Fruit fly (Drosophila melanogaster) whole organism, embryonic: ENCODE data around the gene temp.

Experiments
- Antp ChIP-seq: fragments of 200-800 bp; sonication (Bioruptor generic); optimal IDR thresholded peaks from 3 replicates; lab custom pipeline; 2016; ENCODE audit warnings: missing biosample characterization, missing genetic modification characterization
- CG10543 ChIP-seq: fragments of 200-800 bp; sonication (Bioruptor generic); optimal IDR thresholded peaks from 3 replicates; lab custom pipeline; 2017; ENCODE audit warnings: missing biosample characterization, mild to moderate bottlenecking, missing genetic modification characterization, moderate library complexity
- CG12769 ChIP-seq: fragments of 200-800 bp; sonication (Bioruptor generic); optimal IDR thresholded peaks from 2 replicates; lab custom pipeline; 2019; ENCODE audit warnings: missing biosample characterization, mild to moderate bottlenecking, missing genetic modification characterization, moderate library complexity
- CG13123 ChIP-seq: fragments of 200-800 bp; sonication (Bioruptor generic); optimal IDR thresholded peaks from 2 replicates; lab custom pipeline; 2016; ENCODE audit warnings: missing biosample characterization, missing genetic modification characterization
- CG14014 ChIP-seq: fragments of 200-800 bp; sonication (Bioruptor generic); IDR thresholded peaks from 2 replicates; pipeline ENCODE4 v1.3.6; 2022; ENCODE audit warnings: missing biosample characterization, missing genetic modification characterization
- CG1603 ChIP-seq: fragments of 200-800 bp; sonication (Bioruptor generic); optimal IDR thresholded peaks from 2 replicates; lab custom pipeline; 2019; ENCODE audit warnings: missing biosample characterization, mild to moderate bottlenecking, missing genetic modification characterization, moderate library complexity
- CG16863 ChIP-seq: fragments of 200-800 bp; sonication (Bioruptor generic); optimal IDR thresholded peaks from 3 replicates; lab custom pipeline; 2016; ENCODE audit warnings: missing biosample characterization, missing genetic modification characterization
- CG2116 ChIP-seq: fragments of 200-800 bp; sonication (Bioruptor generic); optimal IDR thresholded peaks from 3 replicates; lab custom pipeline; 2018; ENCODE audit warnings: missing biosample characterization, mild to moderate bottlenecking, missing genetic modification characterization
- CG2678 ChIP-seq: fragments of 200-800 bp; sonication (Bioruptor generic); optimal IDR thresholded peaks from 3 replicates; lab custom pipeline; 2019; ENCODE audit warnings: missing biosample characterization, mild to moderate bottlenecking, missing genetic modification characterization, moderate library complexity
- CG31224 ChIP-seq: fragments of 200-800 bp; sonication (Bioruptor generic); IDR thresholded peaks from 2 replicates; pipeline ENCODE4 v1.3.6; 2022; ENCODE audit warnings: missing biosample characterization, missing genetic modification characterization
- CG31365 ChIP-seq: fragments of 200-800 bp; sonication (Bioruptor generic); optimal IDR thresholded peaks from 2 replicates; lab custom pipeline; 2018; ENCODE audit warnings: missing biosample characterization, mild to moderate bottlenecking, missing genetic modification characterization
- CG3163 ChIP-seq: fragments of 200-800 bp; sonication (Bioruptor generic); optimal IDR thresholded peaks from 3 replicates; lab custom pipeline; 2016; ENCODE audit warnings: missing biosample characterization, missing genetic modification characterization
- CG3838 ChIP-seq: fragments of 200-800 bp; sonication (Bioruptor generic); optimal IDR thresholded peaks from 3 replicates; lab custom pipeline; 2016; ENCODE audit warnings: missing biosample characterization, missing genetic modification characterization
- CG4328 ChIP-seq: fragments of 200-800 bp; sonication (Bioruptor generic); optimal IDR thresholded peaks from 3 replicates; lab custom pipeline; 2017; ENCODE audit warnings: missing biosample characterization, missing genetic modification reagents, missing genetic modification characterization
- CG6175 ChIP-seq: fragments of 200-800 bp; sonication (Bioruptor generic); IDR thresholded peaks from 3 replicates; pipeline ENCODE4 v1.3.6; 2022; ENCODE audit warnings: missing biosample characterization, missing genetic modification characterization
- CG7372 ChIP-seq: fragments of 200-800 bp; sonication (Bioruptor generic); IDR thresholded peaks from 2 replicates; pipeline ENCODE4 v1.3.6; 2022; ENCODE audit warnings: missing biosample characterization, missing genetic modification characterization
- CG7928 ChIP-seq: fragments of 200-800 bp; sonication (Bioruptor generic); optimal IDR thresholded peaks from 2 replicates; lab custom pipeline; 2017; ENCODE audit warnings: missing biosample characterization, mild to moderate bottlenecking, missing genetic modification characterization
- CG7987 ChIP-seq: fragments of 200-800 bp; sonication (Bioruptor generic); optimal IDR thresholded peaks from 2 replicates; lab custom pipeline; 2018; ENCODE audit warnings: missing biosample characterization, mild to moderate bottlenecking, missing genetic modification characterization, moderate library complexity
- CG8089 ChIP-seq: fragments of 200-800 bp; sonication (Bioruptor generic); optimal IDR thresholded peaks from 3 replicates; lab custom pipeline; 2016; ENCODE audit warnings: missing biosample characterization, missing genetic modification characterization
- CG8359 ChIP-seq: fragments of 200-800 bp; sonication (Bioruptor generic); optimal IDR thresholded peaks from 2 replicates; lab custom pipeline; 2017; ENCODE audit warnings: missing biosample characterization, mild to moderate bottlenecking, missing genetic modification characterization, borderline replicate concordance
- Drgx ChIP-seq: fragments of 200-800 bp; sonication (Bioruptor generic); IDR thresholded peaks from 2 replicates; pipeline ENCODE4 v1.3.6; 2022; ENCODE audit warnings: missing biosample characterization, missing genetic modification characterization
- Hmr ChIP-seq: fragments of 200-800 bp; sonication (Bioruptor generic); optimal IDR thresholded peaks from 3 replicates; lab custom pipeline; 2017; ENCODE audit warnings: mild to moderate bottlenecking, missing biosample characterization, missing genetic modification reagents, missing genetic modification characterization
- Med ChIP-seq: fragments of 200-800 bp; sonication (Bioruptor generic); peaks from one replicate; lab custom pipeline; 2016; ENCODE audit warnings: missing biosample characterization, missing genetic modification characterization, mild to moderate bottlenecking, inconsistent platforms, moderate library complexity
- Meics ChIP-seq: fragments of 200-800 bp; sonication (Bioruptor generic); optimal IDR thresholded peaks from 2 replicates; lab custom pipeline; 2017; ENCODE audit warnings: missing biosample characterization, mild to moderate bottlenecking, missing genetic modification characterization
- Mes4 ChIP-seq: fragments of 200-800 bp; sonication (Bioruptor generic); optimal IDR thresholded peaks from 2 replicates; lab custom pipeline; 2016; ENCODE audit warnings: missing biosample characterization, missing genetic modification characterization
- NC2β ChIP-seq: fragments of 200-800 bp; sonication (Bioruptor generic); optimal IDR thresholded peaks from 2 replicates; lab custom pipeline; 2016; ENCODE audit warnings: missing biosample characterization, missing genetic modification characterization
- Side ChIP-seq: fragments of 200-800 bp; sonication (Bioruptor generic); optimal IDR thresholded peaks from 2 replicates; lab custom pipeline; 2016; ENCODE audit warnings: missing biosample characterization, missing genetic modification characterization
- bab2 ChIP-seq: fragments of 200-800 bp; sonication (Bioruptor generic); optimal IDR thresholded peaks from 2 replicates; lab custom pipeline; 2016; ENCODE audit warnings: missing biosample characterization, missing genetic modification characterization
- bsh ChIP-seq, 2 experiments: fragments of 200-800 bp; sonication (Bioruptor generic); optimal IDR thresholded peaks; 2 replicates each; lab custom pipeline; 2017 to 2018; ENCODE audit warnings: mild to moderate bottlenecking in 2 of 2, missing biosample characterization in 2 of 2, missing genetic modification characterization in 2 of 2, moderate library complexity in 1 of 2
- cg ChIP-seq: fragments of 200-800 bp; sonication (Bioruptor generic); optimal IDR thresholded peaks from 3 replicates; lab custom pipeline; 2019; ENCODE audit warnings: missing biosample characterization, mild to moderate bottlenecking, missing genetic modification characterization, moderate library complexity
- chinmo ChIP-seq: fragments of 200-800 bp; sonication (Bioruptor generic); IDR thresholded peaks from 4 replicates; pipeline ENCODE4 v1.3.6; 2022; ENCODE audit warnings: missing biosample characterization, missing genetic modification characterization; ENCODE audit not compliant: partially characterized antibody
- cwo ChIP-seq: fragments of 200-800 bp; sonication (Bioruptor generic); optimal IDR thresholded peaks from 3 replicates; lab custom pipeline; 2017; ENCODE audit warnings: missing biosample characterization, missing genetic modification characterization, mild to moderate bottlenecking, moderate library complexity, missing genetic modification reagents
- dati ChIP-seq: fragments of 200-800 bp; sonication (Bioruptor generic); IDR thresholded peaks from 2 replicates; pipeline ENCODE4 v1.3.6; 2022; ENCODE audit warnings: missing biosample characterization, missing genetic modification characterization
- dimm ChIP-seq: fragments of 200-800 bp; sonication (Bioruptor generic); IDR thresholded peaks from 2 replicates; pipeline ENCODE4 v1.3.6; 2022; ENCODE audit warnings: missing biosample characterization, missing genetic modification characterization
- dmrt11E ChIP-seq: fragments of 200-800 bp; sonication (Bioruptor generic); optimal IDR thresholded peaks from 3 replicates; lab custom pipeline; 2018; ENCODE audit warnings: missing biosample characterization, mild to moderate bottlenecking, missing genetic modification characterization, moderate library complexity
- dysf ChIP-seq: fragments of 200-800 bp; sonication (Bioruptor generic); IDR thresholded peaks from 3 replicates; pipeline ENCODE4 v1.3.6; 2022; ENCODE audit warnings: missing biosample characterization, missing genetic modification characterization
- gce ChIP-seq: fragments of 200-800 bp; sonication (Bioruptor generic); IDR thresholded peaks from 3 replicates; pipeline ENCODE4 v1.3.6; 2022; ENCODE audit warnings: missing biosample characterization, missing genetic modification characterization
- gsb ChIP-seq: fragments of 200-800 bp; sonication (Bioruptor generic); IDR thresholded peaks from 2 replicates; pipeline ENCODE4 v1.3.6; 2022; ENCODE audit warnings: missing biosample characterization, missing genetic modification characterization
- hkb ChIP-seq, 2 experiments: fragments of 200-800 bp in 1 of 2; fragments of >200 bp in 1 of 2; sonication (Bioruptor generic) in 1 of 2; IDR thresholded peaks in 1 of 2; optimal IDR thresholded peaks in 1 of 2; 2 replicates each; pipeline versions ENCODE4 v1.3.6 to Lab custom; 2017 to 2022; ENCODE audit warnings: missing biosample characterization in 1 of 2, missing genetic modification characterization in 1 of 2
- nerfin-1 ChIP-seq: fragments of 200-800 bp; sonication (Bioruptor generic); optimal IDR thresholded peaks from 3 replicates; lab custom pipeline; 2019; ENCODE audit warnings: missing biosample characterization, mild to moderate bottlenecking, missing genetic modification characterization, moderate library complexity
- pan ChIP-seq, 4 experiments: fragments of >200 bp in 3 of 4; fragments of 200-800 bp in 1 of 4; sonication (Bioruptor generic) in 1 of 4; optimal IDR thresholded peaks in 3 of 4; IDR thresholded peaks in 1 of 4; 2 replicates each; pipeline versions ENCODE4 v1.3.6 to Lab custom; 2017 to 2022; ENCODE audit warnings: missing biosample characterization in 2 of 4, missing genetic modification characterization in 2 of 4, mixed read lengths in 1 of 4
- sc ChIP-seq, 3 experiments: fragments of >200 bp in 2 of 3; fragments of 200-800 bp in 1 of 3; sonication (Bioruptor generic) in 1 of 3; optimal IDR thresholded peaks; 2 replicates in 2 of 3; 3 replicates in 1 of 3; lab custom pipeline; 2017; ENCODE audit warnings: mild to moderate bottlenecking in 1 of 3, missing biosample characterization in 1 of 3, missing genetic modification characterization in 1 of 3, missing genetic modification reagents in 1 of 3
- stc ChIP-seq: fragments of 200-800 bp; sonication (Bioruptor generic); IDR thresholded peaks from 2 replicates; pipeline ENCODE4 v1.3.6; 2022; ENCODE audit warnings: missing biosample characterization, missing genetic modification characterization
- wek ChIP-seq: fragments of 200-800 bp; sonication (Bioruptor generic); optimal IDR thresholded peaks from 3 replicates; lab custom pipeline; 2018; ENCODE audit warnings: missing biosample characterization, mild to moderate bottlenecking, missing genetic modification characterization, moderate library complexity
- zfh1 ChIP-seq: fragments of 200-800 bp; sonication (Bioruptor generic); IDR thresholded peaks from 3 replicates; pipeline ENCODE4 v1.3.6; 2022; ENCODE audit warnings: missing biosample characterization, missing genetic modification characterization

Gene temp

DNA sequence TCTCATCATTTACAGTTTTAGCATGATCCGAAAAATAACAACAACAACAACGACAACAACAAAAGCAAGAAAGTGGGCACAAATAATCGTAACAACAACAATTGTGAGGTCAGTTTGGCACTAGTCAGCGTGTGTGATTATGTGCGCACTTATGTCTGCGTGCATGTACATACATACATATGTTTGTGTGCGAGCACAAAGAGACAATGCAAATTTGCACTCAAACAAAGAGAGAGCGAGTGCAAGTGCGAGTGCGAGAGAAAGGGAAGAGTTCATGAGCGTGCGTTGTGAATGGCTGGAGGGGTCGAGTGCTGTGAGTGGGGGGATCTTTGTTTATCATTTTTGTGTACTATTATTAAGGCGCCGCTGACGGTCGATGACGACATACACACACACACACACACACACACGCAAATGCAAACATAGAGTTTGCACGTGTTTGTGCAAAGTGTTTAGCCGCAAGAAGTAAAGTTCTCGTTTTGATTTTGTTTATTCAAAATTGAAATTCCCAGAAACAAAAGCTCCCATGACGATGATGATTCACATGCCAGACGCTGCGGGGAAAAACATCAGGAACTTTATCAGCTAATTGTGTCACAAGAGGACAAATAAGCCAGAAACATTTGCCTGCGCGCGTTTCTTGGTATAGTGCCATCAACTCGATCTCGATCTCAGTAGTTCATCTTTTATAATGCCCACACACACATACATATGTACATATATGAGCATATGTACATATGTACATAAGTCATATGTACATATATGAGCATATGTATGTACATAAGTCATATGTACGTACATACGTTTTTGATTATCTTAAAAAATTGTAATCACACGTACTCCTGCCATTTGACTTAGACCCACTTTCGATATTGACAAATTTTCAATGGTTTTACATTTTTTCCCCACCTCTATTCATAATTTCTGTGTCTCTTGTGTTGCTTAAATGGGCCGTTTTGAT is 32.4 kb upstream of the temp start (continued):
- TF ChIP-seq CG8359 (GFP tag; lab: Kevin White, UChicago) (peak; percentile 4), cwo (GFP tag; lab: Kevin White, UChicago) (peak; percentile 2), NC2β (GFP tag; lab: Kevin White, UChicago) (peak; percentile 19), Med (peak; percentile 89), CG1603 (tag; lab: Kevin White, UChicago) (peak; percentile 47), chinmo (GFP tag; lab: Robert Waterston, UW) (peak; percentile 67; the same call in 1 of the 4 replicates), CG10543 (GFP tag; lab: Kevin White, UChicago) (peak; percentile 27), Meics (GFP tag; lab: Kevin White, UChicago) (peak; percentile 21), CG16863 (GFP tag; lab: Kevin White, UChicago) (peak; percentile 16), CG2116 (GFP tag; lab: Kevin White, UChicago) (no peak), Side (GFP tag; lab: Kevin White, UChicago) (peak; percentile 38), CG31365 (no peak), CG3838 (GFP tag; lab: Kevin White, UChicago) (no peak), gce (GFP tag; lab: Robert Waterston, UW) (peak; percentile 76; the same call in 1 of the 3 replicates), CG13123 (GFP tag; lab: Kevin White, UChicago) (no peak), CG31224 (GFP tag; lab: Robert Waterston, UW) (0 out of 2 replicates have a peak, but pooled peaks have one; percentile 18), CG7372 (GFP tag; lab: Robert Waterston, UW) (no peak), wek (GFP tag; lab: Kevin White, UChicago) (peak; percentile 38), cg (GFP tag; lab: Kevin White, UChicago) (peak; percentile 66), bsh (GFP tag; optimal IDR thresholded peaks at IDR 0.05; lab: Kevin White, UChicago) (peak in 1 of 2 experiments; percentile 29), Hmr (GFP tag; lab: Kevin White, UChicago) (peak; percentile 1), CG6175 (no peak), CG14014 (GFP tag; lab: Robert Waterston, UW) (peak; percentile 12; the same call in 1 of the 2 replicates), sc (optimal IDR thresholded peaks at IDR 0.05; lab: Kevin White, UChicago) (no peak), sc (GFP tag; optimal IDR thresholded peaks at IDR 0.05; lab: Kevin White, UChicago) (peak; percentile 15), dimm (0 out of 2 replicates have a peak, but pooled peaks have one; percentile 35), zfh1 (GFP tag; lab: Robert Waterston, UW) (peak; percentile 47; the same call in 1 of the 3 replicates), dmrt11E (tag; lab: Kevin White, UChicago) (peak; percentile 29), hkb (optimal IDR thresholded peaks at IDR 0.05; lab: Kevin White, UChicago) (no peak), hkb (GFP tag; IDR thresholded peaks at IDR 0.05; lab: Robert Waterston, UW) (peak; percentile 26; the same call in 1 of the 2 replicates), dysf (no peak), stc (GFP tag; lab: Robert Waterston, UW) (peak; percentile 24; the same call in 1 of the 2 replicates), bab2 (peak; percentile 69), dati (0 out of 2 replicates have a peak, but pooled peaks have one; percentile 50), CG3163 (GFP tag; lab: Kevin White, UChicago) (peak; percentile 69), Drgx (GFP tag; lab: Robert Waterston, UW) (peak; percentile 55), nerfin-1 (tag; lab: Kevin White, UChicago) (no peak), CG7928 (GFP tag; lab: Kevin White, UChicago) (no peak), pan (optimal IDR thresholded peaks at IDR 0.05; lab: Kevin White, UChicago) (no peak), pan (GFP tag; optimal IDR thresholded peaks at IDR 0.05 in 1 of 2, IDR thresholded peaks at IDR 0.05 in 1 of 2) (peak in 1 of 2 experiments; percentile 10), CG12769 (no peak), Antp (peak; percentile 21), CG8089 (GFP tag; lab: Kevin White, UChicago) (peak; percentile 27), Mes4 (no peak), CG2678 (tag; lab: Kevin White, UChicago) (peak; percentile 21), CG7987 (no peak), CG4328 (GFP tag; lab: Kevin White, UChicago) (peak; percentile 45), gsb (no peak)
